Worm (Caenorhabditis elegans): ENCODE measurements around the gene col-92.
"Not testable (repeated sequence)": the region's sequence is repeated elsewhere in the genome, so short reads cannot be mapped to it uniquely, and the experiment has no call there.

Gene col-92

ce11 chrIII:10983153-10983552 is at the start of gene col-92:
Gene col-92, minus strand, starts transcription at chrIII:10983253.
- TF ChIP-seq unc-62 (GFP tag; optimal IDR thresholded peaks at IDR 0.05) (no peak), ceh-16 (tag; optimal IDR thresholded peaks at IDR 0.05) (no peak), crh-2 (tag; optimal IDR thresholded peaks at IDR 0.05) (no peak), sma-3 (GFP tag; optimal IDR thresholded peaks at IDR 0.05) (no peak), nhr-11 (tag; optimal IDR thresholded peaks at IDR 0.05) (no peak), mab-5 (tag; optimal IDR thresholded peaks at IDR 0.05) (no peak)

ce11 chrIII:11031309-11031708 is 48.3 kb upstream of the col-92 start, which contains the start of gene Y48A6B.14:
Gene Y48A6B.14, plus strand, starts transcription at chrIII:11031609.
- no peak for TF ChIP-seq sma-9 (GFP tag; optimal IDR thresholded peaks at IDR 0.05)
- no peak for TF ChIP-seq sma-9 (tag; optimal IDR thresholded peaks at IDR 0.05)
- TF ChIP-seq lin-39 (tag; optimal IDR thresholded peaks at IDR 0.05) = no peak
- no peak for TF ChIP-seq unc-39 (tag; optimal IDR thresholded peaks at IDR 0.05)
- no peak for TF ChIP-seq lin-11 (tag; optimal IDR thresholded peaks at IDR 0.05)
- TF ChIP-seq lin-13 (GFP tag; optimal IDR thresholded peaks at IDR 0.05) = no peak
- no peak for TF ChIP-seq ama-1 (optimal IDR thresholded peaks at IDR 0.05)
- TF ChIP-seq lsy-2 (tag; optimal IDR thresholded peaks at IDR 0.05) = no peak
- no peak for TF ChIP-seq Y55F3AM.14 (GFP tag; optimal IDR thresholded peaks at IDR 0.05)
- TF ChIP-seq ztf-11 (tag; optimal IDR thresholded peaks at IDR 0.05) = no peak
- TF ChIP-seq nhr-237 (tag; optimal IDR thresholded peaks at IDR 0.05) = no peak
- TF ChIP-seq egl-27 (tag; optimal IDR thresholded peaks at IDR 0.05) = no peak
- no peak for TF ChIP-seq nhr-77 (tag; optimal IDR thresholded peaks at IDR 0.05)
- no peak for TF ChIP-seq skn-1 (tag; optimal IDR thresholded peaks at IDR 0.05)
- no peak for TF ChIP-seq crh-2 (tag; optimal IDR thresholded peaks at IDR 0.05)
- no peak for TF ChIP-seq zag-1 (tag; optimal IDR thresholded peaks at IDR 0.05)
- no peak for TF ChIP-seq sma-3 (GFP tag; optimal IDR thresholded peaks at IDR 0.05)

- TF ChIP-seq C34F6.9, elt-3, ZK546.5 (tag; optimal IDR thresholded peaks at IDR 0.05): not testable (repeated sequence)
These were observed 46.3 kb upstream of the col-92 start, which contains the start of gene Y48A6B.8 for ce11 chrIII:11029337-11029736. Gene Y48A6B.8, minus strand, starts transcription at chrIII:11029437.

ce11 chrIII:11026516-11027048 is 43.5 kb upstream of the col-92 start, which contains the start of gene Y48A6B.7:
Gene Y48A6B.7, minus strand, starts transcription at chrIII:11026566.
- TF ChIP-seq lin-11 (tag; optimal IDR thresholded peaks at IDR 0.05) (no peak), sma-3 (GFP tag; optimal IDR thresholded peaks at IDR 0.05) (peak; percentile 31), sma-9 (GFP tag; optimal IDR thresholded peaks at IDR 0.05) (peak; percentile 78), sma-9 (tag; optimal IDR thresholded peaks at IDR 0.05) (no peak), egl-27 (tag; optimal IDR thresholded peaks at IDR 0.05) (peak; percentile 18), blmp-1 (tag; optimal IDR thresholded peaks at IDR 0.05; ENCODE audit: insufficient read depth) (no peak), fos-1 (tag; optimal IDR thresholded peaks at IDR 0.05) (peak; percentile 88), unc-62 (GFP tag; optimal IDR thresholded peaks at IDR 0.05) (no peak), aly-2 (tag; optimal IDR thresholded peaks at IDR 0.05) (no peak), ztf-4 (tag; optimal IDR thresholded peaks at IDR 0.05) (no peak), F13H6.1 (tag; optimal IDR thresholded peaks at IDR 0.05) (peak; percentile 48), ceh-16 (tag; optimal IDR thresholded peaks at IDR 0.05) (no peak), ceh-82 (tag; optimal IDR thresholded peaks at IDR 0.05) (no peak), snpc-4 (tag; optimal IDR thresholded peaks at IDR 0.05) (no peak), gmeb-1 (tag; optimal IDR thresholded peaks at IDR 0.05) (peak; percentile 70), mdl-1 (tag; optimal IDR thresholded peaks at IDR 0.05) (peak in 1 of 2 experiments; percentile 70), crh-2 (tag; optimal IDR thresholded peaks at IDR 0.05) (peak; percentile 71), mbf-1 (tag; optimal IDR thresholded peaks at IDR 0.05) (no peak), Y55F3AM.14 (GFP tag; optimal IDR thresholded peaks at IDR 0.05) (no peak), ztf-1 (GFP tag; conservative IDR thresholded peaks at IDR 0.05) (no peak), alr-1 (tag; optimal IDR thresholded peaks at IDR 0.05) (no peak), zag-1 (tag; optimal IDR thresholded peaks at IDR 0.05) (no peak), elt-1 (tag; optimal IDR thresholded peaks at IDR 0.05) (no peak)
